Worm (Caenorhabditis elegans) whole organism, midembryonic: Measurements from ENCODE around the gene F13H8.1.
A peak's percentile ranks its signal among the peaks of the same experiment; 100 is the strongest.

Experiments used
- T22C8.4 ChIP-seq: fragments of 200-800 bp; sonication (Bioruptor generic); IDR thresholded peaks from 2 replicates; pipeline ENCODE4 v1.3.6; 2022; ENCODE audit warnings: missing genetic modification characterization, missing compliant biosample characterization
- cog-1 ChIP-seq: sonication (generic microtip); optimal IDR thresholded peaks from 2 replicates; lab custom pipeline; 2016; ENCODE audit warnings: missing genetic modification characterization, missing compliant biosample characterization
- flt-1 ChIP-seq: fragments of 200-800 bp; sonication (Bioruptor generic); IDR thresholded peaks from 2 replicates; pipeline ENCODE4 v1.3.6; 2022; ENCODE audit warnings: missing genetic modification characterization, missing compliant biosample characterization
- klf-2 ChIP-seq: fragments of 200-800 bp; sonication (Bioruptor generic); conservative IDR thresholded peaks from 2 replicates; pipeline ENCODE4 v1.3.6; 2022; ENCODE audit warnings: missing genetic modification reagents, missing genetic modification characterization, missing compliant biosample characterization
- med-1 ChIP-seq: sonication (generic microtip); optimal IDR thresholded peaks from 2 replicates; lab custom pipeline; 2017; ENCODE audit warnings: missing genetic modification characterization, mild to moderate bottlenecking, missing compliant biosample characterization, antibody characterized with exemption, missing genetic modification reagents; ENCODE audit not compliant: insufficient read depth
- ref-1 ChIP-seq: fragments of 200-800 bp; sonication (Bioruptor generic); conservative IDR thresholded peaks from 2 replicates; pipeline ENCODE4 v1.3.6; 2022; ENCODE audit warnings: missing genetic modification reagents, missing genetic modification characterization, missing compliant biosample characterization
- tab-1 ChIP-seq: fragments of 200-800 bp; sonication (Bioruptor generic); IDR thresholded peaks from 2 replicates; pipeline ENCODE4 v1.3.6; 2022; ENCODE audit warnings: missing genetic modification characterization, missing compliant biosample characterization
- ztf-23 ChIP-seq: fragments of 200-800 bp; sonication (Bioruptor generic); IDR thresholded peaks from 2 replicates; pipeline ENCODE4 v1.3.6; 2022; ENCODE audit warnings: missing genetic modification reagents, missing genetic modification characterization, missing compliant biosample characterization
- ztf-29 ChIP-seq: fragments of 200-800 bp; sonication (Bioruptor generic); IDR thresholded peaks from 2 replicates; pipeline ENCODE4 v1.3.6; 2022; ENCODE audit warnings: missing genetic modification reagents, missing genetic modification characterization, missing compliant biosample characterization

F13H8.1 gene

ce11 chrII:6267983-6268382 is 15.2 kb upstream of the F13H8.1 start, which contains the start of gene F13H8.8:
F13H8.8 (minus strand) TSS chrII:6268083.
- TF ChIP-seq cog-1 (tag; lab: Kevin White, UChicago) (no peak), med-1 (GFP tag; lab: Kevin White, UChicago) (no peak), klf-2 (GFP tag; lab: Robert Waterston, UW) (no peak), ztf-23 (GFP tag; lab: Robert Waterston, UW) (no peak), T22C8.4 (no peak), ref-1 (no peak), ztf-29 (GFP tag; lab: Robert Waterston, UW) (no peak), flt-1 (GFP tag; lab: Robert Waterston, UW) (no peak), tab-1 (GFP tag; lab: Robert Waterston, UW) (no peak)

- peak; percentile 43 for TF ChIP-seq cog-1 (tag; lab: Kevin White, UChicago)
- TF ChIP-seq ref-1 = no peak
- TF ChIP-seq tab-1 (GFP tag; lab: Robert Waterston, UW) = peak; percentile 35; the same call in 1 of the 2 replicates
- TF ChIP-seq klf-2 (GFP tag; lab: Robert Waterston, UW) = 0 out of 2 replicates have a peak, but pooled peaks have one; percentile 37
- TF ChIP-seq med-1 (GFP tag; lab: Kevin White, UChicago) = no peak
- peak; percentile 81 for TF ChIP-seq flt-1 (GFP tag; lab: Robert Waterston, UW)
- TF ChIP-seq T22C8.4 = peak; percentile 25; the same call in 1 of the 2 replicates
- peak; percentile 86; the same call in 1 of the 2 replicates for TF ChIP-seq ztf-23 (GFP tag; lab: Robert Waterston, UW)
Measured at ce11 chrII:6269805-6270414, 13.3 kb upstream of the F13H8.1 start, which contains the start of gene F13H8.2. F13H8.2 (plus strand) TSS chrII:6270364.

- TF ChIP-seq cog-1 (tag; lab: Kevin White, UChicago) (no peak), ref-1 (no peak), flt-1 (GFP tag; lab: Robert Waterston, UW) (no peak), T22C8.4 (no peak), med-1 (GFP tag; lab: Kevin White, UChicago) (no peak), tab-1 (GFP tag; lab: Robert Waterston, UW) (no peak), klf-2 (GFP tag; lab: Robert Waterston, UW) (no peak), ztf-29 (GFP tag; lab: Robert Waterston, UW) (no peak)
Measured at ce11 chrII:6273916-6274315, 9.3 kb upstream of the F13H8.1 start, which contains the start of gene bpl-1. bpl-1 (plus strand) TSS chrII:6274216.

- TF ChIP-seq ztf-29 (GFP tag; lab: Robert Waterston, UW) = no peak
- no peak for TF ChIP-seq ztf-23 (GFP tag; lab: Robert Waterston, UW)
- TF ChIP-seq tab-1 (GFP tag; lab: Robert Waterston, UW) = no peak
Measured at ce11 chrII:6281002-6281401, 2.2 kb upstream of the F13H8.1 start, which contains the start of gene scly-1. scly-1 (minus strand) TSS chrII:6281102.

- no peak for TF ChIP-seq ztf-23 (GFP tag; lab: Robert Waterston, UW)
- no peak for TF ChIP-seq med-1 (GFP tag; lab: Kevin White, UChicago)
- TF ChIP-seq ref-1 = no peak
- no peak for TF ChIP-seq ztf-29 (GFP tag; lab: Robert Waterston, UW)
- no peak for TF ChIP-seq tab-1 (GFP tag; lab: Robert Waterston, UW)
- TF ChIP-seq cog-1 (tag; lab: Kevin White, UChicago) = no peak
Measured at ce11 chrII:6281903-6282302, 1.3 kb upstream of the F13H8.1 start.

- no peak for TF ChIP-seq ref-1
- TF ChIP-seq cog-1 (tag; lab: Kevin White, UChicago) = no peak
- no peak for TF ChIP-seq med-1 (GFP tag; lab: Kevin White, UChicago)
- no peak for TF ChIP-seq klf-2 (GFP tag; lab: Robert Waterston, UW)
- TF ChIP-seq tab-1 (GFP tag; lab: Robert Waterston, UW) = no peak
- no peak for TF ChIP-seq T22C8.4
- TF ChIP-seq ztf-23 (GFP tag; lab: Robert Waterston, UW) = no peak
- TF ChIP-seq flt-1 (GFP tag; lab: Robert Waterston, UW) = no peak
- no peak for TF ChIP-seq ztf-29 (GFP tag; lab: Robert Waterston, UW)
Measured at ce11 chrII:6286865-6287264, 3.7 kb downstream of the F13H8.1 start, which contains the start of gene F13H8.6. F13H8.6 (minus strand) TSS chrII:6286965.

- TF ChIP-seq flt-1 (GFP tag; lab: Robert Waterston, UW) = no peak
- no peak for TF ChIP-seq ztf-23 (GFP tag; lab: Robert Waterston, UW)
- no peak for TF ChIP-seq ref-1
Measured at ce11 chrII:6288104-6288503, 4.9 kb downstream of the F13H8.1 start.

ce11 chrII:6290047-6290582 is 6.9 kb downstream of the F13H8.1 start, which contains the start of gene upb-1:
upb-1 (minus strand) TSS chrII:6290097.
- no peak for TF ChIP-seq klf-2 (GFP tag; lab: Robert Waterston, UW)
- TF ChIP-seq tab-1 (GFP tag; lab: Robert Waterston, UW) = no peak
- no peak for TF ChIP-seq T22C8.4
- no peak for TF ChIP-seq cog-1 (tag; lab: Kevin White, UChicago)
- no peak for TF ChIP-seq ref-1
- TF ChIP-seq ztf-23 (GFP tag; lab: Robert Waterston, UW) = no peak
- TF ChIP-seq flt-1 (GFP tag; lab: Robert Waterston, UW) = no peak
- no peak for TF ChIP-seq ztf-29 (GFP tag; lab: Robert Waterston, UW)
- TF ChIP-seq med-1 (GFP tag; lab: Kevin White, UChicago) = no peak

ce11 chrII:6292527-6292926 is 9.3 kb downstream of the F13H8.1 start, which contains the start of gene nyn-3:
nyn-3 (minus strand) TSS chrII:6292627.
- TF ChIP-seq T22C8.4 = no peak
- TF ChIP-seq med-1 (GFP tag; lab: Kevin White, UChicago) = no peak
- TF ChIP-seq ztf-23 (GFP tag; lab: Robert Waterston, UW) = no peak
- TF ChIP-seq ref-1 = no peak
- TF ChIP-seq flt-1 (GFP tag; lab: Robert Waterston, UW) = no peak
- no peak for TF ChIP-seq ztf-29 (GFP tag; lab: Robert Waterston, UW)
- TF ChIP-seq cog-1 (tag; lab: Kevin White, UChicago) = no peak
- TF ChIP-seq tab-1 (GFP tag; lab: Robert Waterston, UW) = no peak
- TF ChIP-seq klf-2 (GFP tag; lab: Robert Waterston, UW) = no peak
